Worm (Caenorhabditis elegans): ENCODE results near the gene R01E6.2.

Gene R01E6.2

DNA sequence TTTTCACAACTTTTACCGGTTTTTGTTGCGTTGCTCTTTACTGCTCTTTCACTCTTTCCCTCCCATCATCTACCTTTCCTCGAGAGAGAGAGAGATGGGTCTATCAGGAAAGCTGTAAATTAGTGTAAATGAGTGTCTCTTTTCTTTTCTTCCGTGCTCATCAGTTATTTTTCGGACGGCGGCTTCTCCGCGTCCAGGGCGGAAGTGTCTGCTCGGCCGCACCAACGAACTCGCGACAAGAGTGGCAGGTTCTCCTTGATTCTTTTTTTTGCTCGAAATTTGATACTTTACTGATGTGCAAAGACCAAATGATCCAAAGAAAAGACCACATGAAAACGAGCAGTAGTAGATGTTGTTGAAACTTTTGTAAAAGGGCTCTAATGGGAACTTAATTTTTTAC lies 7.7 kb downstream of the R01E6.2 start:
- TF ChIP-seq F10E7.11 (tag; optimal IDR thresholded peaks at IDR 0.05) (no peak), somi-1 (GFP tag; optimal IDR thresholded peaks at IDR 0.05) (peak; percentile 7), Y67H2A.10 (GFP tag; conservative IDR thresholded peaks at IDR 0.05) (no peak), F57A8.1 (GFP tag; optimal IDR thresholded peaks at IDR 0.05) (no peak), mel-28 (tag; optimal IDR thresholded peaks at IDR 0.05; ENCODE audit: borderline replicate concordance) (no peak), egl-18 (GFP tag; IDR thresholded peaks at IDR 0.05) (no peak), nfya-2 (GFP tag; IDR thresholded peaks at IDR 0.05) (no peak)

ce11 chrX:13556066-13556465 lies 10.3 kb downstream of the R01E6.2 start, which contains the start of gene glb-20:
Gene glb-20 (minus strand): TSS chrX:13556166.
- no peak for TF ChIP-seq xnd-1 (tag; optimal IDR thresholded peaks at IDR 0.05)
- TF ChIP-seq ceh-91 (GFP tag; IDR thresholded peaks at IDR 0.05), result no peak
- no peak for TF ChIP-seq ets-4 (GFP tag; optimal IDR thresholded peaks at IDR 0.05)
- TF ChIP-seq B0336.3 (GFP tag; IDR thresholded peaks at IDR 0.05), result no peak
- no peak for TF ChIP-seq T07F8.4 (tag; optimal IDR thresholded peaks at IDR 0.05)
- no peak for TF ChIP-seq F22D6.2 (tag; optimal IDR thresholded peaks at IDR 0.05)
- TF ChIP-seq hrde-1 (tag; optimal IDR thresholded peaks at IDR 0.05; ENCODE audit: borderline replicate concordance), result no peak
- no peak for TF ChIP-seq nfya-1 (tag; optimal IDR thresholded peaks at IDR 0.05; ENCODE audit: borderline replicate concordance, insufficient read depth)
- no peak for TF ChIP-seq cebp-2 (GFP tag; IDR thresholded peaks at IDR 0.05)
- TF ChIP-seq hmg-1.2 (GFP tag; IDR thresholded peaks at IDR 0.05), result no peak
- TF ChIP-seq ceh-58 (GFP tag; IDR thresholded peaks at IDR 0.05), result no peak
- TF ChIP-seq dox-1 (GFP tag; IDR thresholded peaks at IDR 0.05), result no peak
- no peak for TF ChIP-seq snpc-1.1 (tag; optimal IDR thresholded peaks at IDR 0.05; ENCODE audit: insufficient read depth)
- TF ChIP-seq lir-1 (GFP tag; conservative IDR thresholded peaks at IDR 0.05), result no peak
- TF ChIP-seq sea-2 (GFP tag; IDR thresholded peaks at IDR 0.05), result no peak
- TF ChIP-seq nhr-80 (tag; optimal IDR thresholded peaks at IDR 0.05), result no peak
- TF ChIP-seq nhr-27 (tag; optimal IDR thresholded peaks at IDR 0.05), result no peak

ce11 chrX:13555098-13555497 lies 11.2 kb downstream of the R01E6.2 start:
- TF ChIP-seq egrh-3 (GFP tag; IDR thresholded peaks at IDR 0.05) (no peak), nfyb-1 (GFP tag; IDR thresholded peaks at IDR 0.05) (no peak), somi-1 (GFP tag; optimal IDR thresholded peaks at IDR 0.05) (no peak)

- TF ChIP-seq aptf-2 (GFP tag; conservative IDR thresholded peaks at IDR 0.05), result no peak
Measured at ce11 chrX:13550890-13551289, 15.4 kb downstream of the R01E6.2 start, which contains the start of gene odr-1. Gene odr-1 (minus strand): TSS chrX:13550990.

DNA sequence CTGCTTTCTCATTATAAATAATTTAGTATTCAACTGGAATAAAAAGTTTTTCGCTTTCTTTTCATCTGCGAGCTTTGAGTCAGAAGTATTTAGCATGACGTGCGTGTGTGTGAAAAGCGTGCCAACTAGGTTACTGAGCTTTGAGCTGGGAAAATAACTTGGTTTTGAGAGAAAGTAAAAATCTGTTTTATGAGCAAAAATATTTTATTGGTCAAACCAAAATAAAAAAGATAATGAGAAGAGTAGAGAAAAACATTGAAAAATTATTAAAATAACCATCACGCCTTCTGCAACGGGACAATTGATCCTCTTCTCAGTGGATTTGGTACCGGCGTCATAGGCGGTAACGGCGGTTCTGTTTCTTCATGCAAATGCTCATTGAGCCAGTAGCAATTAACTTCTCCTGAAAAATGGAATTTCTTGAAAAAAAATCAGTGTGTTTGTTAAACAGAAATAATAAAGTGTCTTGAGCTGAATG lies 21.8 kb downstream of the R01E6.2 start:
- TF ChIP-seq lag-1 (GFP tag; IDR thresholded peaks at IDR 0.05) (no peak), ztf-18 (tag; optimal IDR thresholded peaks at IDR 0.05) (no peak), ztf-26 (tag; optimal IDR thresholded peaks at IDR 0.05) (peak; percentile 54), lin-40 (tag; optimal IDR thresholded peaks at IDR 0.05) (peak; percentile 16), ztf-25 (GFP tag; IDR thresholded peaks at IDR 0.05) (no peak), F23B12.7 (tag; optimal IDR thresholded peaks at IDR 0.05; ENCODE audit: insufficient read depth) (no peak), Y53G8AR.9 (GFP tag; conservative IDR thresholded peaks at IDR 0.05) (0 out of 2 replicates have a peak, but pooled peaks have one; percentile 70), C06A6.2 (GFP tag; conservative IDR thresholded peaks at IDR 0.05) (0 out of 2 replicates have a peak, but pooled peaks have one; percentile 16), lin-26 (GFP tag; IDR thresholded peaks at IDR 0.05) (no peak), hmg-1.2 (GFP tag; IDR thresholded peaks at IDR 0.05) (no peak), him-1 (tag; optimal IDR thresholded peaks at IDR 0.05) (no peak), F52B5.7 (tag; optimal IDR thresholded peaks at IDR 0.05) (no peak), snpc-1.3 (tag; optimal IDR thresholded peaks at IDR 0.05; ENCODE audit: insufficient read depth) (no peak), madf-3 (GFP tag; IDR thresholded peaks at IDR 0.05) (0 out of 2 replicates have a peak, but pooled peaks have one; percentile 13), tbp1 (GFP tag; optimal IDR thresholded peaks at IDR 0.05) (no peak), zim-3 (tag; optimal IDR thresholded peaks at IDR 0.05) (peak; percentile 34), unc-130 (GFP tag; optimal IDR thresholded peaks at IDR 0.05) (no peak)
